Worm (Caenorhabditis elegans) whole organism, late embryonic: ENCODE data around the gene srw-119.
A peak's percentile ranks its signal among the peaks of the same experiment; 100 is the strongest.

ENCODE experiments used
- ahr-1 ChIP-seq: sonication (generic microtip); optimal IDR thresholded peaks from 2 replicates; lab custom pipeline; 2016; ENCODE audit warnings: missing genetic modification characterization, missing compliant biosample characterization
- ama-1 ChIP-seq: fragments of 150-350 bp; optimal IDR thresholded peaks from 2 replicates; lab custom pipeline; 2014
- dmd-4 ChIP-seq: sonication (generic microtip); optimal IDR thresholded peaks from 2 replicates; lab custom pipeline; 2016; ENCODE audit warnings: borderline replicate concordance, missing genetic modification characterization, missing compliant biosample characterization
- hlh-15 ChIP-seq: sonication (generic microtip); optimal IDR thresholded peaks from 2 replicates; lab custom pipeline; 2016; ENCODE audit warnings: missing genetic modification characterization, missing compliant biosample characterization
- lim-6 ChIP-seq: sonication (generic microtip); optimal IDR thresholded peaks from 2 replicates; lab custom pipeline; 2016; ENCODE audit warnings: missing genetic modification characterization, missing compliant biosample characterization
- lin-11 ChIP-seq: fragments of 200-800 bp; sonication (Bioruptor generic); optimal IDR thresholded peaks from 2 replicates; lab custom pipeline; 2018; ENCODE audit warnings: mild to moderate bottlenecking, missing genetic modification characterization, missing compliant biosample characterization
- pha-4 ChIP-seq: fragments of 150-350 bp; optimal IDR thresholded peaks from 2 replicates; lab custom pipeline; 2018; ENCODE audit warnings: missing biosample characterization, missing genetic modification reagents, missing genetic modification characterization
- pqm-1 ChIP-seq: sonication (generic microtip); optimal IDR thresholded peaks from 2 replicates; lab custom pipeline; 2016; ENCODE audit warnings: missing genetic modification characterization, missing compliant biosample characterization
- rnt-1 ChIP-seq: sonication (generic microtip); optimal IDR thresholded peaks from 2 replicates; lab custom pipeline; 2016; ENCODE audit warnings: missing genetic modification characterization, missing compliant biosample characterization
- sdc-2 ChIP-seq: sonication (generic microtip); optimal IDR thresholded peaks from 2 replicates; lab custom pipeline; 2016; ENCODE audit warnings: missing genotype, missing genetic modification characterization, missing compliant biosample characterization
- tbx-2 ChIP-seq: sonication (generic microtip); optimal IDR thresholded peaks from 2 replicates; lab custom pipeline; 2016; ENCODE audit warnings: missing genetic modification characterization, missing compliant biosample characterization
- unc-55 ChIP-seq: sonication (generic microtip); optimal IDR thresholded peaks from 2 replicates; lab custom pipeline; 2017; ENCODE audit warnings: missing biosample characterization, missing genetic modification reagents, missing genetic modification characterization

DNA sequence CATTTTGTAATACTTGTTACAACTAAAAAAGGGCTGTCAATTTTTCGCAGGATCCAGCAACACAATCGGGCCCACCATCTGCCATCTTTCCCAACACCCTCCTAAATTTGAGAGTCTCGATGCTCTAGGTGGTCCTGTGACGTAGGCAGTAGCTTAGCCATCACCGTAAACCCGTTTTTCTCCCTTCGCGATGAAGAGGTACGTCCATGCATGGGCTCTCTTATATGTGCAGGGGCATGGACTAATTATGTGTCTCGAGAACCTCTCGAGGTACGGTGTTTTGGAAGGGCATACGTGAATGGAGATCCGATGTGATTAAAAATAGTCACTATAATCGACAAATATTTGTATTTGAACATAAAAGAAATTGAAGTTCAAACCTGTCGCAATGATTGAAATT is 41.3 kb upstream of the srw-119 start:
- TF ChIP-seq unc-55 (GFP tag; lab: Kevin White, UChicago) (no peak), hlh-15 (no peak), ama-1 (lab: Kevin White, UChicago) (no peak), rnt-1 (no peak), ahr-1 (tag; lab: Kevin White, UChicago) (no peak), tbx-2 (tag; lab: Kevin White, UChicago) (no peak), lin-11 (no peak), pha-4 (tag; lab: Kevin White, UChicago) (no peak), pqm-1 (no peak), sdc-2 (peak; percentile 94), lim-6 (tag; lab: Kevin White, UChicago) (no peak), dmd-4 (tag; lab: Kevin White, UChicago) (no peak)
